Worm (Caenorhabditis elegans) whole organism, late embryonic: ENCODE results near the gene nspb-7.

Experiments used
- C38D4.7 ChIP-seq: fragments of 200-800 bp; sonication (Bioruptor generic); optimal IDR thresholded peaks from 2 replicates; lab custom pipeline; 2018; ENCODE audit warnings: mild to moderate bottlenecking, missing genetic modification characterization, moderate library complexity, missing compliant biosample characterization
- F13H6.1 ChIP-seq: sonication (generic microtip); optimal IDR thresholded peaks from 2 replicates; lab custom pipeline; 2016; ENCODE audit warnings: missing genetic modification characterization, missing compliant biosample characterization
- K09A11.1 ChIP-seq: sonication (generic microtip); optimal IDR thresholded peaks from 2 replicates; lab custom pipeline; 2017; ENCODE audit warnings: antibody characterized with exemption, mild to moderate bottlenecking, missing genetic modification characterization, missing compliant biosample characterization; ENCODE audit not compliant: insufficient read depth
- Y22D7AL.16 ChIP-seq: sonication (generic microtip); optimal IDR thresholded peaks from 2 replicates; lab custom pipeline; 2016; ENCODE audit warnings: missing genetic modification characterization, missing compliant biosample characterization
- ahr-1 ChIP-seq: sonication (generic microtip); optimal IDR thresholded peaks from 2 replicates; lab custom pipeline; 2016; ENCODE audit warnings: missing genetic modification characterization, missing compliant biosample characterization
- ama-1 ChIP-seq: fragments of 150-350 bp; optimal IDR thresholded peaks from 2 replicates; lab custom pipeline; 2014
- ceh-18 ChIP-seq: sonication (generic microtip); optimal IDR thresholded peaks from 2 replicates; lab custom pipeline; 2016; ENCODE audit warnings: missing genetic modification characterization, missing compliant biosample characterization
- ceh-19 ChIP-seq: fragments of 200-800 bp; sonication (Bioruptor generic); optimal IDR thresholded peaks from 2 replicates; lab custom pipeline; 2018; ENCODE audit warnings: mild to moderate bottlenecking, missing genetic modification characterization, missing compliant biosample characterization
- ceh-2 ChIP-seq: sonication (generic microtip); optimal IDR thresholded peaks from 2 replicates; lab custom pipeline; 2016; ENCODE audit warnings: missing genotype, missing genetic modification characterization, missing compliant biosample characterization
- ceh-24 ChIP-seq: sonication (generic microtip); optimal IDR thresholded peaks from 2 replicates; lab custom pipeline; 2016; ENCODE audit warnings: mild to moderate bottlenecking, missing genetic modification characterization, missing compliant biosample characterization
- ceh-30 ChIP-seq: fragments of 150-350 bp; optimal IDR thresholded peaks from 2 replicates; lab custom pipeline; 2014; ENCODE audit warnings: missing biosample characterization, missing genetic modification characterization
- ceh-31 ChIP-seq: sonication (generic microtip); optimal IDR thresholded peaks from 2 replicates; lab custom pipeline; 2016; ENCODE audit warnings: missing genetic modification characterization, missing compliant biosample characterization
- ceh-45 ChIP-seq: fragments of 200-800 bp; sonication (Bioruptor generic); IDR thresholded peaks from 2 replicates; pipeline ENCODE4 v1.3.6; 2022; ENCODE audit warnings: missing genetic modification reagents, missing genetic modification characterization, missing compliant biosample characterization
- ceh-48 ChIP-seq: sonication (generic microtip); optimal IDR thresholded peaks from 2 replicates; lab custom pipeline; 2016; ENCODE audit warnings: missing genetic modification characterization, inconsistent platforms, missing compliant biosample characterization
- ceh-6 ChIP-seq: fragments of 200-800 bp; sonication (Bioruptor generic); optimal IDR thresholded peaks from 2 replicates; lab custom pipeline; 2018; ENCODE audit warnings: mild to moderate bottlenecking, missing genetic modification characterization, missing compliant biosample characterization
- che-1 ChIP-seq: sonication (generic microtip); optimal IDR thresholded peaks from 2 replicates; lab custom pipeline; 2016; ENCODE audit warnings: mild to moderate bottlenecking, missing genetic modification characterization, missing compliant biosample characterization
- dmd-4 ChIP-seq: sonication (generic microtip); optimal IDR thresholded peaks from 2 replicates; lab custom pipeline; 2016; ENCODE audit warnings: borderline replicate concordance, missing genetic modification characterization, missing compliant biosample characterization
- ets-4 ChIP-seq: sonication (generic microtip); optimal IDR thresholded peaks from 2 replicates; lab custom pipeline; 2016; ENCODE audit warnings: missing genetic modification characterization, missing compliant biosample characterization
- fkh-6 ChIP-seq: sonication (generic microtip); optimal IDR thresholded peaks from 2 replicates; lab custom pipeline; 2016; ENCODE audit warnings: missing genetic modification characterization, missing compliant biosample characterization
- gmeb-2 ChIP-seq: sonication (generic microtip); optimal IDR thresholded peaks from 2 replicates; lab custom pipeline; 2016; ENCODE audit warnings: missing genetic modification characterization, inconsistent platforms, missing compliant biosample characterization
- hlh-13 ChIP-seq: fragments of 200-800 bp; sonication (Bioruptor generic); optimal IDR thresholded peaks from 2 replicates; lab custom pipeline; 2018; ENCODE audit warnings: mild to moderate bottlenecking, missing genetic modification characterization, missing compliant biosample characterization
- hlh-8 ChIP-seq: sonication (generic microtip); optimal IDR thresholded peaks from 2 replicates; lab custom pipeline; 2016; ENCODE audit warnings: missing genotype, missing genetic modification characterization, missing compliant biosample characterization
- lim-6 ChIP-seq: sonication (generic microtip); optimal IDR thresholded peaks from 2 replicates; lab custom pipeline; 2016; ENCODE audit warnings: missing genetic modification characterization, missing compliant biosample characterization
- lin-11 ChIP-seq: fragments of 200-800 bp; sonication (Bioruptor generic); optimal IDR thresholded peaks from 2 replicates; lab custom pipeline; 2018; ENCODE audit warnings: mild to moderate bottlenecking, missing genetic modification characterization, missing compliant biosample characterization
- mec-3 ChIP-seq: sonication (generic microtip); optimal IDR thresholded peaks from 2 replicates; lab custom pipeline; 2016; ENCODE audit warnings: borderline replicate concordance, missing genetic modification characterization, missing compliant biosample characterization
- nhr-11 ChIP-seq: fragments of 150-350 bp; optimal IDR thresholded peaks from 2 replicates; lab custom pipeline; 2014; ENCODE audit warnings: missing biosample characterization, missing genetic modification characterization
- npax-4 ChIP-seq: sonication (generic microtip); optimal IDR thresholded peaks from 2 replicates; lab custom pipeline; 2016; ENCODE audit warnings: missing genetic modification characterization, missing compliant biosample characterization
- odd-2 ChIP-seq: sonication (generic microtip); optimal IDR thresholded peaks from 2 replicates; lab custom pipeline; 2017; ENCODE audit warnings: antibody characterized with exemption, mild to moderate bottlenecking, missing genetic modification characterization, missing compliant biosample characterization
- pag-3 ChIP-seq: sonication (generic microtip); optimal IDR thresholded peaks from 2 replicates; lab custom pipeline; 2016; ENCODE audit warnings: missing compliant biosample characterization, missing genetic modification characterization, borderline replicate concordance
- pax-1 ChIP-seq: fragments of 150-350 bp; optimal IDR thresholded peaks from 2 replicates; lab custom pipeline; 2014; ENCODE audit warnings: missing biosample characterization, missing genetic modification characterization
- pha-2 ChIP-seq: sonication (generic microtip); optimal IDR thresholded peaks from 2 replicates; lab custom pipeline; 2017; ENCODE audit warnings: mild to moderate bottlenecking, missing genetic modification characterization, missing compliant biosample characterization
- pha-4 ChIP-seq: fragments of 150-350 bp; optimal IDR thresholded peaks from 2 replicates; lab custom pipeline; 2018; ENCODE audit warnings: missing biosample characterization, missing genetic modification reagents, missing genetic modification characterization
- ref-2 ChIP-seq: sonication (generic microtip); optimal IDR thresholded peaks from 2 replicates; lab custom pipeline; 2016; ENCODE audit warnings: missing genetic modification characterization, missing compliant biosample characterization
- sdc-2 ChIP-seq: sonication (generic microtip); optimal IDR thresholded peaks from 2 replicates; lab custom pipeline; 2016; ENCODE audit warnings: missing genotype, missing genetic modification characterization, missing compliant biosample characterization
- tbx-2 ChIP-seq: sonication (generic microtip); optimal IDR thresholded peaks from 2 replicates; lab custom pipeline; 2016; ENCODE audit warnings: missing genetic modification characterization, missing compliant biosample characterization
- tbx-7 ChIP-seq: sonication (generic microtip); optimal IDR thresholded peaks from 2 replicates; lab custom pipeline; 2016; ENCODE audit warnings: missing genotype, missing genetic modification characterization, missing compliant biosample characterization
- unc-3 ChIP-seq, 2 experiments: fragments of 200-800 bp in 1 of 2; sonication (Bioruptor generic) in 1 of 2; sonication (generic microtip) in 1 of 2; conservative IDR thresholded peaks in 1 of 2; optimal IDR thresholded peaks in 1 of 2; 2 replicates each; pipeline versions ENCODE4 v1.3.6 to Lab custom; 2016 to 2022; ENCODE audit warnings: missing compliant biosample characterization in 2 of 2, missing genetic modification characterization in 2 of 2, missing genetic modification reagents in 1 of 2
- unc-42 ChIP-seq: sonication (generic microtip); optimal IDR thresholded peaks from 2 replicates; lab custom pipeline; 2016; ENCODE audit warnings: missing genotype, missing genetic modification characterization, missing compliant biosample characterization
- unc-55 ChIP-seq: sonication (generic microtip); optimal IDR thresholded peaks from 2 replicates; lab custom pipeline; 2017; ENCODE audit warnings: missing biosample characterization, missing genetic modification reagents, missing genetic modification characterization
- unc-86 ChIP-seq: sonication (generic microtip); optimal IDR thresholded peaks from 2 replicates; lab custom pipeline; 2016; ENCODE audit warnings: missing genetic modification characterization, missing compliant biosample characterization
- ztf-16 ChIP-seq: sonication (generic microtip); optimal IDR thresholded peaks from 2 replicates; lab custom pipeline; 2017; ENCODE audit warnings: missing genetic modification characterization, missing compliant biosample characterization

The nspb-7 gene

DNA sequence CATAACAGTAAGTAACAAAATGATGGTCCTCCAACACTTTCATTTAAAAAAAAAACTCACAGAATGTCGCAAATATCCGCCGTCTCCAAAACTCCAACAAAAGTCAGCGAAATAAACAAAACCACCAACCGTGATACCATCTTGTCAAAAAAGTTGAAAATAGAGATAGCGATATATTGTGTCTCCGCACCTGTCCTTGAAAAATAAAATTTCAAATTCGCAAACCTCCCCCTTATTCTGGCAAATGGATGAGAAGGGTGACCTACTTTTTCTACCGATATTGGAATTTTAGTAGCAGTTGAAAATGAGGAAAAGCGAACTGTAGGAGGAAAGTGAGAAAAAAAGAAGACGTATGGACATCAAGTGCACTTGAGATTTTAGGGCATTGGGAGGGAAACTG lies 27.4 kb downstream of the nspb-7 start, which contains the start of gene F19H8.2:
TSS of gene F19H8.2 (minus strand) at position 391 of the 400 bp plus-strand sequence.
- no peak for TF ChIP-seq Y22D7AL.16
- no peak for TF ChIP-seq dmd-4 (tag; lab: Kevin White, UChicago)
- no peak for TF ChIP-seq mec-3 (tag; lab: Kevin White, UChicago)
- TF ChIP-seq pha-2: no peak
- no peak for TF ChIP-seq ceh-6
- no peak for TF ChIP-seq ceh-31 (tag; lab: Kevin White, UChicago)
- TF ChIP-seq ets-4 (tag; lab: Kevin White, UChicago): no peak
- TF ChIP-seq ztf-16 (tag; lab: Kevin White, UChicago): no peak
- TF ChIP-seq tbx-7 (tag; lab: Kevin White, UChicago): no peak
- TF ChIP-seq ahr-1 (tag; lab: Kevin White, UChicago): no peak
- TF ChIP-seq ceh-30 (tag; lab: Kevin White, UChicago): no peak

DNA sequence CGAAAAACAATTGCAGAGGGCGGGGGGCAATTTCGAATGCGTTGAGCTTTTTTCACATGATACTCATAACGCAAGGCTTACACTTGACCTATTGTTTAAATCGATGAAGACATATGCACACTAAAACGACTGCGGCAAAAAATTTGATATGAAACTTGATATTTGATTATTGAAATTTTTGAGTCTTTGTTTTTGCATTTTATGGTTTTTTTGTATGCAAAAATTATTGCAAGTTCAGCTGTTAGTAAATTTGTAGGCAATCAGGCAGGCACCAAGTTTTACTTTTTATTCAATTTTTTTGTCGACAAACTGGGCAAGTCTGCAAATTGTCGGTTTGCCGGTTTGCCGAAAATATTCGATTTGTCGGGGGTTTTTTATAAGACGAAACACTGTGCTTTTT lies 28.1 kb downstream of the nspb-7 start, which contains the start of gene arl-3:
TSS of gene arl-3 (plus strand) at position 301 of the 400 bp plus-strand sequence.
- no peak for TF ChIP-seq nhr-11
- TF ChIP-seq odd-2 (tag; lab: Kevin White, UChicago): no peak
- no peak for TF ChIP-seq unc-3 (GFP tag; conservative IDR thresholded peaks at IDR 0.05; lab: Robert Waterston, UW)
- no peak for TF ChIP-seq unc-3 (tag; optimal IDR thresholded peaks at IDR 0.05; lab: Kevin White, UChicago)
- no peak for TF ChIP-seq Y22D7AL.16
- TF ChIP-seq hlh-8 (tag; lab: Kevin White, UChicago): no peak
- no peak for TF ChIP-seq hlh-13 (GFP tag; lab: Kevin White, UChicago)
- no peak for TF ChIP-seq ama-1 (lab: Kevin White, UChicago)
- no peak for TF ChIP-seq unc-55
- no peak for TF ChIP-seq pag-3
- no peak for TF ChIP-seq ceh-6
- no peak for TF ChIP-seq ceh-48 (tag; lab: Kevin White, UChicago)
- no peak for TF ChIP-seq dmd-4 (tag; lab: Kevin White, UChicago)
- TF ChIP-seq, all 69 proteins: peak for 0

DNA sequence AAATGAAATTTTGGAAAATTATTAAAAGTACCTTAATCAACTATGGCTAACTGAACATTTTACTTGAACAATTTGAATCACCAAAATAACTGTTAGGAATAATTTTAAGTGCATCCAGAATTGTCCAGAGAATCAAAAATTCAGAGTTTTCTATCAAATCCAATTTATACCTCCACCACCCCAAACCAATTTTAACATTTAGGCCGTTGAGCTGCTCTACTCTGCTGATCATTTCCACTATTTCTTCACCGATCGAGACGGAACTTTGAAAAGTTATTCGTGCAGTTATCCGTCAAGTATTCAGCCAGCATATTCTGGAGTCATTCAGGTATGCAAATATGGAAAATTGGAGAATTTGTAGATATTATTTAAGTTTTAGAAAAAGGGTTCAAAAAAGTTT lies 30.4 kb downstream of the nspb-7 start:
- TF ChIP-seq unc-3 (GFP tag; conservative IDR thresholded peaks at IDR 0.05; lab: Robert Waterston, UW) (no peak), unc-3 (tag; optimal IDR thresholded peaks at IDR 0.05; lab: Kevin White, UChicago) (no peak), ref-2 (tag; lab: Kevin White, UChicago) (no peak), ceh-24 (tag; lab: Kevin White, UChicago) (no peak), unc-86 (tag; lab: Kevin White, UChicago) (no peak), hlh-8 (tag; lab: Kevin White, UChicago) (no peak), sdc-2 (no peak)
- TF ChIP-seq, all 69 proteins: peak for 0

DNA sequence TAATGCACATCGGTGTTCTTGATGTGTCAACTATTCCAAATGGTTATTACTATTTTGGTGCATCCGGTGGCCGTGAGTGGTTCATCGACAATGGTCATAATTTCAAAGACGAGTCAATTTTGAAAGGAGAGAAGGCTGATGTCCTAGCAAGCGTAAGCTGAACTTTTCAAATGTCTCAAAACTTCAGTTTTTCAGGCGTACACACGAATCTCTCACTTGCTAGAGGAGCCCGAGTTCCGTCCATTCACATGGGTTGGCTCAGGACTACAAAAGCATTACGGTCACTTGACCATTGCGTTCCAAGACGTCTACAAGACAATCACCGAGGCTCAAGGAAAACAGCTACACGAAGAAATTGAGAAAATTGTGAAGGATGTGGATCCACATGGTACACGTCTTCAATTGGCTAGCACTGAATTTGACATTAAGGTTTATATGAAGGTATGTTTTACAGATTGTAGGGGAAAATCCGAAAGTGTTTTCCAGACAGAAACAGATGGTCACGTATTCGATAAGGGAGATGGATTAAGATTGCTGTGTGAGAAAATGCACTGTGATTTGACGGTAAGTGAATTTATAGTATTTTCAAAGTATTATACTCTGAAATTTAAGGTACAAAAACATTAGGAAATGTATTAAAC lies 31.3 kb downstream of the nspb-7 start:
- TF ChIP-seq F13H6.1: no peak
- no peak for TF ChIP-seq fkh-6 (tag; lab: Kevin White, UChicago)
- TF ChIP-seq hlh-13 (GFP tag; lab: Kevin White, UChicago): no peak
- no peak for TF ChIP-seq ceh-18 (tag; lab: Kevin White, UChicago)
- TF ChIP-seq ceh-24 (tag; lab: Kevin White, UChicago): no peak
- TF ChIP-seq tbx-7 (tag; lab: Kevin White, UChicago): no peak
- no peak for TF ChIP-seq unc-42 (tag; lab: Kevin White, UChicago)
- no peak for TF ChIP-seq lim-6 (tag; lab: Kevin White, UChicago)
- TF ChIP-seq ahr-1 (tag; lab: Kevin White, UChicago): no peak
- no peak for TF ChIP-seq pag-3
- TF ChIP-seq gmeb-2 (tag; lab: Kevin White, UChicago): no peak
- TF ChIP-seq ceh-2 (tag; lab: Kevin White, UChicago): no peak

DNA sequence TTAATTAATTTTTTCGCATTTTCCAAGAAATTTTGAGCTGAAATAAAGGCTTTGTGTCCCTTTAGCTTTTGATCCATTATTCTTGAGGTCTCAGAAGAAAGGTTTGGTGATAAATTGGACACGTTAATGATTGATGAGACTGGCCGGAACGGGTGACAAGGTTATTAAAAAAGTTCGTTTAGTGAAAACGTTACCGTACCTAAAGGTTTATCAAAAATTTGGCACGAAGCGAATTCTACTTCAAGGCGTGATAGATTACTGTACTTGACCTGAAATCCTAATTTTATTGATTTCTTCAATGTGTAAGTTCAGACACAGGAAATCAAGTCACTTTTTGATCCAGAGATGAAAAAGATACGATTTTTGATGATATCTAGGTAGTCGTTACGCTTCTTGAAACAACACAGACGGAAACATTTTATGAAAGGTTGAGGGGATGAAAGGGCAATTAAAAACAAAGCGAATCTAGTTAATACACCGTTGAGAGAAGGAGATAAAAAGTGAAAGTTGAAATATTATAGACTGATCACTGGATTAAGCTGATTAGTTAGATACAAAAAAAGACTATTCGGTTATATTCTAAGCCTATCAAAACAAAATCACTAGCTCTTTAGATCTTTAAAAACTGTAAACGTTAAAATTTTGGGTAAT lies 32.5 kb downstream of the nspb-7 start:
- TF ChIP-seq tbx-7 (tag; lab: Kevin White, UChicago): no peak
- TF ChIP-seq ceh-18 (tag; lab: Kevin White, UChicago): no peak
- TF ChIP-seq unc-3 (GFP tag; conservative IDR thresholded peaks at IDR 0.05; lab: Robert Waterston, UW): no peak
- TF ChIP-seq unc-3 (tag; optimal IDR thresholded peaks at IDR 0.05; lab: Kevin White, UChicago): no peak
- no peak for TF ChIP-seq ceh-45 (GFP tag; lab: Robert Waterston, UW)
- no peak for TF ChIP-seq pax-1 (tag; lab: Kevin White, UChicago)
- no peak for TF ChIP-seq C38D4.7 (GFP tag; lab: Kevin White, UChicago)
- TF ChIP-seq ets-4 (tag; lab: Kevin White, UChicago): no peak
- no peak for TF ChIP-seq K09A11.1 (tag; lab: Kevin White, UChicago)
- no peak for TF ChIP-seq tbx-2 (tag; lab: Kevin White, UChicago)
- no peak for TF ChIP-seq ceh-30 (tag; lab: Kevin White, UChicago)
- TF ChIP-seq lin-11 (tag; lab: Kevin White, UChicago): no peak
- no peak for TF ChIP-seq npax-4 (tag; lab: Kevin White, UChicago)
- no peak for TF ChIP-seq ceh-19 (GFP tag; lab: Kevin White, UChicago)
- TF ChIP-seq che-1 (tag; lab: Kevin White, UChicago): no peak
- TF ChIP-seq pha-4 (tag; lab: Kevin White, UChicago): no peak
- TF ChIP-seq unc-55: no peak
